Fruit fly (Drosophila melanogaster) whole organism, embryonic: ENCODE measurements around the gene Naxd.

Experiments used
- CG10147 ChIP-seq: fragments of 200-800 bp; sonication (Bioruptor generic); optimal IDR thresholded peaks from 2 replicates; lab custom pipeline; 2019; ENCODE audit warnings: missing biosample characterization, mild to moderate bottlenecking, missing genetic modification characterization, moderate library complexity
- CG11695 ChIP-seq: fragments of 200-800 bp; sonication (Bioruptor generic); IDR thresholded peaks from 3 replicates; pipeline ENCODE4 v1.3.6; 2022; ENCODE audit warnings: missing biosample characterization, missing genetic modification characterization
- CG11696 ChIP-seq: fragments of 200-800 bp; sonication (Bioruptor generic); IDR thresholded peaks from 2 replicates; pipeline ENCODE4 v1.3.6; 2022; ENCODE audit warnings: missing biosample characterization, missing genetic modification characterization
- CG1233 ChIP-seq: fragments of 200-800 bp; sonication (Bioruptor generic); optimal IDR thresholded peaks from 4 replicates; lab custom pipeline; 2018; ENCODE audit warnings: missing biosample characterization, mild to moderate bottlenecking, missing genetic modification characterization
- CG12391 ChIP-seq: fragments of 200-800 bp; sonication (Bioruptor generic); optimal IDR thresholded peaks from 3 replicates; lab custom pipeline; 2018; ENCODE audit warnings: missing biosample characterization, mild to moderate bottlenecking, missing genetic modification characterization, moderate library complexity
- CG13424 ChIP-seq: fragments of 200-800 bp; sonication (Bioruptor generic); optimal IDR thresholded peaks from 2 replicates; lab custom pipeline; 2019; ENCODE audit warnings: missing biosample characterization, mild to moderate bottlenecking, missing genetic modification characterization, moderate library complexity
- CG13894 ChIP-seq: fragments of 200-800 bp; sonication (Bioruptor generic); optimal IDR thresholded peaks from 3 replicates; lab custom pipeline; 2018; ENCODE audit warnings: missing biosample characterization, mild to moderate bottlenecking, missing genetic modification characterization, moderate library complexity
- CG14014 ChIP-seq: fragments of 200-800 bp; sonication (Bioruptor generic); IDR thresholded peaks from 2 replicates; pipeline ENCODE4 v1.3.6; 2022; ENCODE audit warnings: missing biosample characterization, missing genetic modification characterization
- CG14441 ChIP-seq: fragments of 200-800 bp; sonication (Bioruptor generic); IDR thresholded peaks from 2 replicates; pipeline ENCODE4 v1.3.6; 2022; ENCODE audit warnings: missing biosample characterization, missing genetic modification characterization
- CG15696 ChIP-seq: fragments of 200-800 bp; sonication (Bioruptor generic); optimal IDR thresholded peaks from 2 replicates; lab custom pipeline; 2019; ENCODE audit warnings: missing biosample characterization, mild to moderate bottlenecking, missing genetic modification characterization, moderate library complexity
- CG17359 ChIP-seq: fragments of 200-800 bp; sonication (Bioruptor generic); optimal IDR thresholded peaks from 3 replicates; lab custom pipeline; 2018; ENCODE audit warnings: missing biosample characterization, mild to moderate bottlenecking, missing genetic modification characterization, moderate library complexity
- CG17361 ChIP-seq: fragments of 200-800 bp; sonication (Bioruptor generic); IDR thresholded peaks from 3 replicates; pipeline ENCODE4 v1.3.6; 2022; ENCODE audit warnings: missing biosample characterization, missing genetic modification characterization
- CG17802 ChIP-seq: fragments of 200-800 bp; sonication (Bioruptor generic); optimal IDR thresholded peaks from 2 replicates; lab custom pipeline; 2018; ENCODE audit warnings: missing biosample characterization, mild to moderate bottlenecking, missing genetic modification characterization, moderate library complexity
- CG18619 ChIP-seq: fragments of 200-800 bp; sonication (Bioruptor generic); optimal IDR thresholded peaks from 3 replicates; lab custom pipeline; 2017; ENCODE audit warnings: missing biosample characterization, mild to moderate bottlenecking, missing genetic modification characterization
- CG18764 ChIP-seq: fragments of 200-800 bp; sonication (Bioruptor generic); optimal IDR thresholded peaks from 3 replicates; lab custom pipeline; 2016; ENCODE audit warnings: missing biosample characterization, missing genetic modification characterization
- CG2129 ChIP-seq: fragments of 200-800 bp; sonication (Bioruptor generic); IDR thresholded peaks from 2 replicates; pipeline ENCODE4 v1.3.6; 2022; ENCODE audit warnings: missing biosample characterization, missing genetic modification characterization; ENCODE audit not compliant: partially characterized antibody
- CG2889 ChIP-seq: fragments of 200-800 bp; sonication (Bioruptor generic); IDR thresholded peaks from 3 replicates; pipeline ENCODE4 v1.3.6; 2022; ENCODE audit warnings: missing biosample characterization, missing genetic modification characterization
- CG34224 ChIP-seq: fragments of 200-800 bp; sonication (Bioruptor generic); IDR thresholded peaks from 3 replicates; pipeline ENCODE4 v1.3.6; 2022; ENCODE audit warnings: missing biosample characterization, missing genetic modification characterization; ENCODE audit not compliant: partially characterized antibody
- CG4282 ChIP-seq: fragments of 200-800 bp; sonication (Bioruptor generic); optimal IDR thresholded peaks from 2 replicates; lab custom pipeline; 2016; ENCODE audit warnings: missing biosample characterization, missing genetic modification characterization
- CG4404 ChIP-seq: fragments of 200-800 bp; sonication (Bioruptor generic); IDR thresholded peaks from 2 replicates; pipeline ENCODE4 v1.3.6; 2022; ENCODE audit warnings: missing biosample characterization, missing genetic modification characterization
- CG6689 ChIP-seq: fragments of 200-800 bp; sonication (Bioruptor generic); IDR thresholded peaks from 2 replicates; pipeline ENCODE4 v1.3.6; 2022; ENCODE audit warnings: missing biosample characterization, missing genetic modification characterization
- CG7556 ChIP-seq: fragments of 200-800 bp; sonication (Bioruptor generic); optimal IDR thresholded peaks from 2 replicates; lab custom pipeline; 2017; ENCODE audit warnings: missing biosample characterization, mild to moderate bottlenecking, missing genetic modification characterization
- CG7839 ChIP-seq: fragments of 200-800 bp; sonication (Bioruptor generic); optimal IDR thresholded peaks from 3 replicates; lab custom pipeline; 2018; ENCODE audit warnings: missing biosample characterization, mild to moderate bottlenecking, missing genetic modification characterization, moderate library complexity
- CG8478 ChIP-seq: fragments of >200 bp; optimal IDR thresholded peaks from 2 replicates; lab custom pipeline; 2018
- CG8924 ChIP-seq: fragments of 200-800 bp; optimal IDR thresholded peaks from 3 replicates; lab custom pipeline; 2019; ENCODE audit warnings: missing biosample characterization, mild to moderate bottlenecking, missing genetic modification characterization, moderate library complexity
- CG9797 ChIP-seq: fragments of 200-800 bp; sonication (Bioruptor generic); optimal IDR thresholded peaks from 3 replicates; lab custom pipeline; 2018; ENCODE audit warnings: missing biosample characterization, mild to moderate bottlenecking, missing genetic modification characterization
- D ChIP-seq, 2 experiments: fragments of 200-800 bp in 1 of 2; fragments of >200 bp in 1 of 2; sonication (Bioruptor generic) in 1 of 2; optimal IDR thresholded peaks; 2 replicates in 1 of 2; 3 replicates in 1 of 2; lab custom pipeline; 2017; ENCODE audit warnings: mild to moderate bottlenecking in 1 of 2, missing biosample characterization in 1 of 2, missing genetic modification characterization in 1 of 2, missing genetic modification reagents in 1 of 2
- Dbx ChIP-seq: fragments of 200-800 bp; sonication (Bioruptor generic); IDR thresholded peaks from 3 replicates; pipeline ENCODE4 v1.3.6; 2022; ENCODE audit warnings: missing biosample characterization, missing genetic modification characterization
- Fer3 ChIP-seq: fragments of 200-800 bp; sonication (Bioruptor generic); optimal IDR thresholded peaks from 2 replicates; lab custom pipeline; 2018; ENCODE audit warnings: missing biosample characterization, mild to moderate bottlenecking, missing genetic modification characterization, moderate library complexity
- Hand ChIP-seq: fragments of 200-800 bp; sonication (Bioruptor generic); optimal IDR thresholded peaks from 2 replicates; lab custom pipeline; 2017; ENCODE audit warnings: mild to moderate bottlenecking, missing biosample characterization, missing genetic modification reagents, missing genetic modification characterization
- Hr51 ChIP-seq, 2 experiments: fragments of 200-800 bp; sonication (Bioruptor generic); optimal IDR thresholded peaks; 2 replicates in 1 of 2; 3 replicates in 1 of 2; lab custom pipeline; 2016 to 2018; ENCODE audit warnings: missing biosample characterization in 2 of 2, missing genetic modification characterization in 2 of 2, mild to moderate bottlenecking in 1 of 2, moderate library complexity in 1 of 2
- Hr78 ChIP-seq, 2 experiments: fragments of 200-800 bp in 1 of 2; fragments of >200 bp in 1 of 2; sonication (Bioruptor generic) in 1 of 2; optimal IDR thresholded peaks; 2 replicates each; lab custom pipeline; 2017 to 2019; ENCODE audit warnings: missing biosample characterization in 2 of 2, missing genetic modification characterization in 2 of 2, mild to moderate bottlenecking in 1 of 2, moderate library complexity in 1 of 2
- Hsf ChIP-seq: fragments of 200-800 bp; sonication (Bioruptor generic); optimal IDR thresholded peaks from 3 replicates; lab custom pipeline; 2016; ENCODE audit warnings: missing biosample characterization, missing genetic modification characterization
- Lim3 ChIP-seq: fragments of 200-800 bp; sonication (Bioruptor generic); IDR thresholded peaks from 2 replicates; pipeline ENCODE4 v1.3.6; 2022; ENCODE audit warnings: missing biosample characterization, missing genetic modification characterization
- Meics ChIP-seq: fragments of 200-800 bp; sonication (Bioruptor generic); optimal IDR thresholded peaks from 2 replicates; lab custom pipeline; 2017; ENCODE audit warnings: missing biosample characterization, mild to moderate bottlenecking, missing genetic modification characterization
- Usf ChIP-seq: fragments of 200-800 bp; sonication (Bioruptor generic); optimal IDR thresholded peaks from 2 replicates; lab custom pipeline; 2017; ENCODE audit warnings: missing genotype, missing biosample characterization, missing genetic modification characterization
- Xbp1 ChIP-seq: fragments of 200-800 bp; sonication (Bioruptor generic); optimal IDR thresholded peaks from 3 replicates; lab custom pipeline; 2016; ENCODE audit warnings: missing biosample characterization, mild to moderate bottlenecking, missing genetic modification characterization
- da ChIP-seq: fragments of 200-800 bp; sonication (Bioruptor generic); optimal IDR thresholded peaks from 2 replicates; lab custom pipeline; 2016; ENCODE audit warnings: missing biosample characterization, missing genetic modification characterization
- ewg ChIP-seq: fragments of 200-800 bp; sonication (Bioruptor generic); optimal IDR thresholded peaks from 3 replicates; lab custom pipeline; 2017; ENCODE audit warnings: mild to moderate bottlenecking, missing biosample characterization, missing genetic modification reagents, missing genetic modification characterization
- fd3F ChIP-seq: fragments of 200-800 bp; sonication (Bioruptor generic); optimal IDR thresholded peaks from 2 replicates; lab custom pipeline; 2018; ENCODE audit warnings: missing biosample characterization, mild to moderate bottlenecking, missing genetic modification characterization, moderate library complexity
- gcm ChIP-seq: fragments of 200-800 bp; sonication (Bioruptor generic); optimal IDR thresholded peaks from 2 replicates; lab custom pipeline; 2019; ENCODE audit warnings: missing biosample characterization, mild to moderate bottlenecking, missing genetic modification characterization, moderate library complexity
- gem ChIP-seq: fragments of 200-800 bp; sonication (Bioruptor generic); optimal IDR thresholded peaks from 2 replicates; lab custom pipeline; 2019; ENCODE audit warnings: missing biosample characterization, mild to moderate bottlenecking, missing genetic modification characterization, moderate library complexity
- grn ChIP-seq: fragments of 200-800 bp; sonication (Bioruptor generic); optimal IDR thresholded peaks from 3 replicates; lab custom pipeline; 2017; ENCODE audit warnings: missing biosample characterization, missing genetic modification characterization
- gt ChIP-seq: fragments of 200-800 bp; sonication (Bioruptor generic); IDR thresholded peaks from 2 replicates; pipeline ENCODE4 v1.3.6; 2022; ENCODE audit warnings: missing biosample characterization, missing genetic modification characterization
- kah ChIP-seq: fragments of 200-800 bp; sonication (Bioruptor generic); optimal IDR thresholded peaks from 2 replicates; lab custom pipeline; 2018; ENCODE audit warnings: missing biosample characterization, mild to moderate bottlenecking, missing genetic modification characterization
- sob ChIP-seq: fragments of 200-800 bp; sonication (Bioruptor generic); IDR thresholded peaks from 2 replicates; pipeline ENCODE4 v1.3.6; 2022; ENCODE audit warnings: missing biosample characterization, missing genetic modification characterization
- wdn ChIP-seq: fragments of 200-800 bp; sonication (Bioruptor generic); IDR thresholded peaks from 2 replicates; pipeline ENCODE4 v1.3.6; 2022; ENCODE audit warnings: missing biosample characterization, missing genetic modification characterization

Naxd gene

dm6 chr3L:19087369-19088275, 9.9 kb downstream of the Naxd start (continued):
- TF ChIP-seq CG4282 (GFP tag; lab: Kevin White, UChicago) (no peak), CG12391 (tag; lab: Kevin White, UChicago) (peak; percentile 49), CG8924 (tag; lab: Kevin White, UChicago) (peak; percentile 58), sob (GFP tag; lab: Robert Waterston, UW) (no peak), fd3F (GFP tag; lab: Kevin White, UChicago) (peak; percentile 2), ewg (GFP tag; lab: Kevin White, UChicago) (peak; percentile 76), kah (no peak), CG15696 (tag; lab: Kevin White, UChicago) (no peak), Lim3 (GFP tag; lab: Robert Waterston, UW) (no peak), CG13894 (peak; percentile 88), CG11696 (GFP tag; lab: Robert Waterston, UW) (no peak), CG7556 (GFP tag; lab: Kevin White, UChicago) (peak; percentile 75), gt (GFP tag; lab: Robert Waterston, UW) (no peak), CG9797 (GFP tag; lab: Kevin White, UChicago) (no peak), Xbp1 (peak; percentile 23), CG18764 (GFP tag; lab: Kevin White, UChicago) (no peak), Dbx (GFP tag; lab: Robert Waterston, UW) (0 out of 3 replicates have a peak, but pooled peaks have one; percentile 35), CG11695 (GFP tag; lab: Robert Waterston, UW) (0 out of 3 replicates have a peak, but pooled peaks have one; percentile 18), CG17359 (tag; lab: Kevin White, UChicago) (peak; percentile 31), CG2889 (GFP tag; lab: Robert Waterston, UW) (no peak), CG17361 (GFP tag; lab: Robert Waterston, UW) (peak; percentile 56; the same call in 2 of the 3 replicates), Usf (GFP tag; lab: Kevin White, UChicago) (no peak), D (optimal IDR thresholded peaks at IDR 0.05; lab: Kevin White, UChicago) (no peak), D (GFP tag; optimal IDR thresholded peaks at IDR 0.05; lab: Kevin White, UChicago) (peak; percentile 20), CG34224 (GFP tag; lab: Robert Waterston, UW) (no peak), Hr78 (GFP tag; optimal IDR thresholded peaks at IDR 0.05; lab: Kevin White, UChicago) (no peak), CG18619 (GFP tag; lab: Kevin White, UChicago) (peak; percentile 21), CG14014 (GFP tag; lab: Robert Waterston, UW) (peak; percentile 29; the same call in 1 of the 2 replicates), CG17802 (tag; lab: Kevin White, UChicago) (no peak), CG2129 (GFP tag; lab: Robert Waterston, UW) (no peak), CG14441 (no peak), Hr51 (GFP tag; optimal IDR thresholded peaks at IDR 0.05; lab: Kevin White, UChicago) (peak in 1 of 2 experiments; percentile 61), gcm (peak; percentile 46), Fer3 (tag; lab: Kevin White, UChicago) (peak; percentile 37), gem (tag; lab: Kevin White, UChicago) (peak; percentile 77), grn (no peak), CG7839 (tag; lab: Kevin White, UChicago) (peak; percentile 65), CG10147 (GFP tag; lab: Kevin White, UChicago) (peak; percentile 27), CG4404 (no peak), Hand (peak; percentile 33), Meics (GFP tag; lab: Kevin White, UChicago) (peak; percentile 68), CG13424 (tag; lab: Kevin White, UChicago) (peak; percentile 29), CG1233 (GFP tag; lab: Kevin White, UChicago) (peak; percentile 33), Hsf (GFP tag; lab: Kevin White, UChicago) (no peak), CG8478 (lab: Kevin White, UChicago) (no peak), wdn (no peak), CG6689 (peak; percentile 25; the same call in 1 of the 2 replicates), da (GFP tag; lab: Kevin White, UChicago) (no peak)
